Worm (Caenorhabditis elegans) whole organism, late embryonic: ENCODE results near the gene gst-22.

ENCODE experiments used
- C08G9.2 ChIP-seq: sonication (generic microtip); optimal IDR thresholded peaks from 2 replicates; lab custom pipeline; 2016; ENCODE audit warnings: mild to moderate bottlenecking, missing genetic modification characterization, moderate library complexity, missing compliant biosample characterization
- C38D4.7 ChIP-seq: fragments of 200-800 bp; sonication (Bioruptor generic); optimal IDR thresholded peaks from 2 replicates; lab custom pipeline; 2018; ENCODE audit warnings: mild to moderate bottlenecking, missing genetic modification characterization, moderate library complexity, missing compliant biosample characterization
- T23F11.4 ChIP-seq: fragments of 200-800 bp; sonication (Bioruptor generic); optimal IDR thresholded peaks from 2 replicates; lab custom pipeline; 2018; ENCODE audit warnings: mild to moderate bottlenecking, missing genetic modification characterization, missing compliant biosample characterization
- ceh-19 ChIP-seq: fragments of 200-800 bp; sonication (Bioruptor generic); optimal IDR thresholded peaks from 2 replicates; lab custom pipeline; 2018; ENCODE audit warnings: mild to moderate bottlenecking, missing genetic modification characterization, missing compliant biosample characterization
- ceh-24 ChIP-seq: sonication (generic microtip); optimal IDR thresholded peaks from 2 replicates; lab custom pipeline; 2016; ENCODE audit warnings: mild to moderate bottlenecking, missing genetic modification characterization, missing compliant biosample characterization
- ceh-31 ChIP-seq: sonication (generic microtip); optimal IDR thresholded peaks from 2 replicates; lab custom pipeline; 2016; ENCODE audit warnings: missing genetic modification characterization, missing compliant biosample characterization
- ceh-45 ChIP-seq: fragments of 200-800 bp; sonication (Bioruptor generic); IDR thresholded peaks from 2 replicates; pipeline ENCODE4 v1.3.6; 2022; ENCODE audit warnings: missing genetic modification reagents, missing genetic modification characterization, missing compliant biosample characterization
- ceh-6 ChIP-seq: fragments of 200-800 bp; sonication (Bioruptor generic); optimal IDR thresholded peaks from 2 replicates; lab custom pipeline; 2018; ENCODE audit warnings: mild to moderate bottlenecking, missing genetic modification characterization, missing compliant biosample characterization
- ceh-9 ChIP-seq: sonication (generic microtip); optimal IDR thresholded peaks from 2 replicates; lab custom pipeline; 2016; ENCODE audit warnings: mild to moderate bottlenecking, missing genetic modification characterization, inconsistent platforms, missing compliant biosample characterization
- che-1 ChIP-seq: sonication (generic microtip); optimal IDR thresholded peaks from 2 replicates; lab custom pipeline; 2016; ENCODE audit warnings: mild to moderate bottlenecking, missing genetic modification characterization, missing compliant biosample characterization
- dmd-4 ChIP-seq: sonication (generic microtip); optimal IDR thresholded peaks from 2 replicates; lab custom pipeline; 2016; ENCODE audit warnings: borderline replicate concordance, missing genetic modification characterization, missing compliant biosample characterization
- elt-2 ChIP-seq: sonication (generic microtip); optimal IDR thresholded peaks from 2 replicates; lab custom pipeline; 2016; ENCODE audit warnings: missing genetic modification reagents, missing genetic modification characterization, missing compliant biosample characterization
- elt-4 ChIP-seq: sonication (generic microtip); optimal IDR thresholded peaks from 2 replicates; lab custom pipeline; 2016; ENCODE audit warnings: missing genetic modification characterization, missing compliant biosample characterization
- ets-4 ChIP-seq: sonication (generic microtip); optimal IDR thresholded peaks from 2 replicates; lab custom pipeline; 2016; ENCODE audit warnings: missing genetic modification characterization, missing compliant biosample characterization
- eyg-1 ChIP-seq: sonication (generic microtip); optimal IDR thresholded peaks from 2 replicates; lab custom pipeline; 2016; ENCODE audit warnings: missing genotype, missing genetic modification characterization, missing compliant biosample characterization
- fax-1 ChIP-seq: sonication (generic microtip); optimal IDR thresholded peaks from 2 replicates; lab custom pipeline; 2016; ENCODE audit warnings: missing genotype, missing genetic modification characterization, missing compliant biosample characterization
- fkh-6 ChIP-seq: sonication (generic microtip); optimal IDR thresholded peaks from 2 replicates; lab custom pipeline; 2016; ENCODE audit warnings: missing genetic modification characterization, missing compliant biosample characterization
- gmeb-2 ChIP-seq: sonication (generic microtip); optimal IDR thresholded peaks from 2 replicates; lab custom pipeline; 2016; ENCODE audit warnings: missing genetic modification characterization, inconsistent platforms, missing compliant biosample characterization
- hlh-30 ChIP-seq: sonication (generic microtip); optimal IDR thresholded peaks from 2 replicates; lab custom pipeline; 2017; ENCODE audit warnings: antibody characterized with exemption, missing genetic modification characterization, missing compliant biosample characterization; ENCODE audit not compliant: insufficient read depth
- hlh-6 ChIP-seq: sonication (generic microtip); optimal IDR thresholded peaks from 2 replicates; lab custom pipeline; 2016; ENCODE audit warnings: missing genotype, missing genetic modification characterization, missing compliant biosample characterization
- lim-6 ChIP-seq: sonication (generic microtip); optimal IDR thresholded peaks from 2 replicates; lab custom pipeline; 2016; ENCODE audit warnings: missing genetic modification characterization, missing compliant biosample characterization
- nfya-1 ChIP-seq: sonication (generic microtip); optimal IDR thresholded peaks from 2 replicates; lab custom pipeline; 2017; ENCODE audit warnings: missing genetic modification characterization, mild to moderate bottlenecking, missing compliant biosample characterization, antibody characterized with exemption, moderate library complexity
- nhr-11 ChIP-seq: fragments of 150-350 bp; optimal IDR thresholded peaks from 2 replicates; lab custom pipeline; 2014; ENCODE audit warnings: missing biosample characterization, missing genetic modification characterization
- npax-4 ChIP-seq: sonication (generic microtip); optimal IDR thresholded peaks from 2 replicates; lab custom pipeline; 2016; ENCODE audit warnings: missing genetic modification characterization, missing compliant biosample characterization
- pag-3 ChIP-seq: sonication (generic microtip); optimal IDR thresholded peaks from 2 replicates; lab custom pipeline; 2016; ENCODE audit warnings: missing compliant biosample characterization, missing genetic modification characterization, borderline replicate concordance
- pat-9 ChIP-seq: fragments of 200-800 bp; sonication (Bioruptor generic); optimal IDR thresholded peaks from 2 replicates; lab custom pipeline; 2018; ENCODE audit warnings: mild to moderate bottlenecking, missing genetic modification characterization, moderate library complexity, missing compliant biosample characterization
- pha-2 ChIP-seq: sonication (generic microtip); optimal IDR thresholded peaks from 2 replicates; lab custom pipeline; 2017; ENCODE audit warnings: mild to moderate bottlenecking, missing genetic modification characterization, missing compliant biosample characterization
- pha-4 ChIP-seq: fragments of 150-350 bp; optimal IDR thresholded peaks from 2 replicates; lab custom pipeline; 2018; ENCODE audit warnings: missing biosample characterization, missing genetic modification reagents, missing genetic modification characterization
- pros-1 ChIP-seq: fragments of 150-350 bp; optimal IDR thresholded peaks from 2 replicates; lab custom pipeline; 2014; ENCODE audit warnings: missing biosample characterization, missing genetic modification reagents, missing genetic modification characterization
- rnt-1 ChIP-seq: sonication (generic microtip); optimal IDR thresholded peaks from 2 replicates; lab custom pipeline; 2016; ENCODE audit warnings: missing genetic modification characterization, missing compliant biosample characterization
- syd-9 ChIP-seq: sonication (generic microtip); optimal IDR thresholded peaks from 2 replicates; lab custom pipeline; 2016; ENCODE audit warnings: mild to moderate bottlenecking, missing genetic modification characterization, moderate library complexity, missing compliant biosample characterization
- tbx-2 ChIP-seq: sonication (generic microtip); optimal IDR thresholded peaks from 2 replicates; lab custom pipeline; 2016; ENCODE audit warnings: missing genetic modification characterization, missing compliant biosample characterization
- zip-5 ChIP-seq: sonication (generic microtip); optimal IDR thresholded peaks from 2 replicates; lab custom pipeline; 2016; ENCODE audit warnings: missing genetic modification characterization, missing compliant biosample characterization

Gene gst-22

ce11 chrV:16232180-16232579, at the start of gene gst-22:
Gene gst-22 (minus strand): TSS chrV:16232282.
- peak; percentile 86 for TF ChIP-seq elt-2
- no peak for TF ChIP-seq eyg-1 (tag; lab: Kevin White, UChicago)
- no peak for TF ChIP-seq elt-4 (tag; lab: Kevin White, UChicago)
- TF ChIP-seq, all 69 proteins: peak for 1

ce11 chrV:16277918-16278317, 45.8 kb upstream of the gst-22 start, which contains the start of gene cyp-37B1:
Gene cyp-37B1 (plus strand): TSS chrV:16278116.
- TF ChIP-seq nhr-11 (tag; lab: Kevin White, UChicago) (no peak), elt-2 (peak; percentile 18), ceh-45 (no peak), ceh-19 (GFP tag; lab: Kevin White, UChicago) (no peak), ets-4 (tag; lab: Kevin White, UChicago) (no peak), fkh-6 (tag; lab: Kevin White, UChicago) (no peak)
- TF ChIP-seq, all 69 proteins: peak for 1

ce11 chrV:16275347-16275746, 43.3 kb upstream of the gst-22 start, which contains the start of gene pacl-1:
Gene pacl-1 (minus strand): TSS chrV:16275447.
- TF ChIP-seq C38D4.7 (GFP tag; lab: Kevin White, UChicago) (no peak), T23F11.4 (no peak), hlh-30 (no peak), ceh-24 (tag; lab: Kevin White, UChicago) (no peak), pha-2 (tag; lab: Kevin White, UChicago) (no peak), gmeb-2 (tag; lab: Kevin White, UChicago) (no peak), rnt-1 (no peak), che-1 (tag; lab: Kevin White, UChicago) (no peak), pha-4 (no peak)

- TF ChIP-seq che-1 (tag; lab: Kevin White, UChicago) (no peak), npax-4 (tag; lab: Kevin White, UChicago) (no peak), ceh-6 (GFP tag; lab: Kevin White, UChicago) (no peak), hlh-6 (tag; lab: Kevin White, UChicago) (no peak), pha-4 (no peak), C08G9.2 (tag; lab: Kevin White, UChicago) (no peak), gmeb-2 (tag; lab: Kevin White, UChicago) (no peak), fax-1 (no peak), ceh-31 (tag; lab: Kevin White, UChicago) (no peak), ceh-9 (no peak), ets-4 (tag; lab: Kevin White, UChicago) (no peak), zip-5 (tag; lab: Kevin White, UChicago) (no peak)
Measured at ce11 chrV:16271121-16271520, 39.0 kb upstream of the gst-22 start, which contains the start of gene T13F3.6. Gene T13F3.6 (minus strand): TSS chrV:16271221.

- no peak for TF ChIP-seq pag-3 (tag; lab: Kevin White, UChicago)
- TF ChIP-seq syd-9 = no peak
- TF ChIP-seq ets-4 (tag; lab: Kevin White, UChicago) = no peak
- TF ChIP-seq pat-9 (tag; lab: Kevin White, UChicago) = no peak
- TF ChIP-seq lim-6 (tag; lab: Kevin White, UChicago) = no peak
- no peak for TF ChIP-seq nfya-1 (tag; lab: Kevin White, UChicago)
- TF ChIP-seq dmd-4 = no peak
- no peak for TF ChIP-seq hlh-6 (tag; lab: Kevin White, UChicago)
- TF ChIP-seq eyg-1 (tag; lab: Kevin White, UChicago) = no peak
- TF ChIP-seq pros-1 (tag; lab: Kevin White, UChicago) = no peak
- no peak for TF ChIP-seq tbx-2 (tag; lab: Kevin White, UChicago)
- TF ChIP-seq gmeb-2 (tag; lab: Kevin White, UChicago) = no peak
- TF ChIP-seq, all 69 proteins: peak for 0
Measured at ce11 chrV:16269556-16269955, 37.5 kb upstream of the gst-22 start, which contains the start of the genes fbxa-2 and T13F3.8. Gene fbxa-2 (minus strand): TSS chrV:16269656. Gene T13F3.8 (plus strand): TSS chrV:16269800.
